Worm (Caenorhabditis elegans) whole organism, young adult: Measurements from ENCODE around the gene sri-30.
A peak's percentile ranks its signal among the peaks of the same experiment; 100 is the strongest.

ENCODE experiments used
- B0336.3 ChIP-seq: fragments of 200-800 bp; sonication (Bioruptor generic); IDR thresholded peaks from 2 replicates; pipeline ENCODE4 v1.3.6; 2022; ENCODE audit warnings: missing genetic modification characterization, missing compliant biosample characterization
- C06A6.2 ChIP-seq: fragments of 200-800 bp; sonication (Bioruptor generic); conservative IDR thresholded peaks from 2 replicates; pipeline ENCODE4 v1.3.6; 2022; ENCODE audit warnings: missing genetic modification characterization, missing compliant biosample characterization
- D2030.7 ChIP-seq: fragments of 200-800 bp; sonication (Bioruptor generic); IDR thresholded peaks from 2 replicates; pipeline ENCODE4 v1.3.6; 2022; ENCODE audit warnings: missing genetic modification reagents, missing genetic modification characterization, missing compliant biosample characterization
- F22D6.2 ChIP-seq: sonication (generic microtip); optimal IDR thresholded peaks from 2 replicates; lab custom pipeline; 2016; ENCODE audit warnings: mild to moderate bottlenecking, missing genetic modification characterization, missing compliant biosample characterization
- F33H1.4 ChIP-seq: fragments of 200-800 bp; sonication (Bioruptor generic); IDR thresholded peaks from 2 replicates; pipeline ENCODE4 v1.3.6; 2022; ENCODE audit warnings: missing genetic modification reagents, missing genetic modification characterization, missing compliant biosample characterization
- F37B4.10 ChIP-seq: fragments of 200-800 bp; sonication (Bioruptor generic); IDR thresholded peaks from 2 replicates; pipeline ENCODE4 v1.3.6; 2022; ENCODE audit warnings: missing genetic modification characterization, missing compliant biosample characterization
- F57A8.1 ChIP-seq: fragments of 200-800 bp; sonication (Bioruptor generic); optimal IDR thresholded peaks from 2 replicates; lab custom pipeline; 2018; ENCODE audit warnings: mild to moderate bottlenecking, missing genetic modification characterization, moderate library complexity, missing compliant biosample characterization
- F57C9.4 ChIP-seq: sonication (generic microtip); optimal IDR thresholded peaks from 2 replicates; lab custom pipeline; 2017; ENCODE audit warnings: mild to moderate bottlenecking, missing genetic modification characterization, missing compliant biosample characterization
- K11D2.4 ChIP-seq: fragments of 200-800 bp; sonication (Bioruptor generic); IDR thresholded peaks from 2 replicates; pipeline ENCODE4 v1.3.6; 2022; ENCODE audit warnings: missing genetic modification reagents, missing genetic modification characterization, missing compliant biosample characterization
- K12H6.12 ChIP-seq: fragments of 200-800 bp; sonication (Bioruptor generic); optimal IDR thresholded peaks from 2 replicates; lab custom pipeline; 2018; ENCODE audit warnings: mild to moderate bottlenecking, missing genetic modification characterization, missing compliant biosample characterization
- T07F8.4 ChIP-seq: sonication (generic microtip); optimal IDR thresholded peaks from 2 replicates; lab custom pipeline; 2016; ENCODE audit warnings: mild to moderate bottlenecking, missing genetic modification characterization, moderate library complexity, missing compliant biosample characterization
- Y53F4B.3 ChIP-seq: fragments of 200-800 bp; sonication (Bioruptor generic); IDR thresholded peaks from 2 replicates; pipeline ENCODE4 v1.3.6; 2022; ENCODE audit warnings: missing genetic modification reagents, missing genetic modification characterization, missing compliant biosample characterization
- Y53G8AR.9 ChIP-seq: fragments of 200-800 bp; sonication (Bioruptor generic); conservative IDR thresholded peaks from 2 replicates; pipeline ENCODE4 v1.3.6; 2022; ENCODE audit warnings: missing genetic modification reagents, missing genetic modification characterization, missing compliant biosample characterization
- Y67H2A.10 ChIP-seq: fragments of 200-800 bp; sonication (Bioruptor generic); conservative IDR thresholded peaks from 2 replicates; pipeline ENCODE4 v1.3.6; 2022; ENCODE audit warnings: missing genetic modification reagents, missing genetic modification characterization, missing compliant biosample characterization
- aptf-2 ChIP-seq: fragments of 200-800 bp; sonication (Bioruptor generic); conservative IDR thresholded peaks from 2 replicates; pipeline ENCODE4 v1.3.6; 2022; ENCODE audit warnings: missing genetic modification reagents, missing genetic modification characterization, missing compliant biosample characterization
- atf-7 ChIP-seq: sonication (generic microtip); optimal IDR thresholded peaks from 2 replicates; lab custom pipeline; 2017; ENCODE audit warnings: mild to moderate bottlenecking, missing genetic modification characterization, missing compliant biosample characterization
- athp-1 ChIP-seq: sonication (generic microtip); optimal IDR thresholded peaks from 2 replicates; lab custom pipeline; 2017; ENCODE audit warnings: mild to moderate bottlenecking, missing genetic modification characterization, missing compliant biosample characterization
- attf-3 ChIP-seq: fragments of 200-800 bp; sonication (Bioruptor generic); conservative IDR thresholded peaks from 2 replicates; pipeline ENCODE4 v1.3.6; 2022; ENCODE audit warnings: missing genetic modification reagents, missing genetic modification characterization, missing compliant biosample characterization
- attf-5 ChIP-seq: fragments of 200-800 bp; sonication (Bioruptor generic); optimal IDR thresholded peaks from 2 replicates; lab custom pipeline; 2018; ENCODE audit warnings: mild to moderate bottlenecking, missing genetic modification characterization, missing compliant biosample characterization
- attf-6 ChIP-seq: fragments of 200-800 bp; sonication (Bioruptor generic); IDR thresholded peaks from 2 replicates; pipeline ENCODE4 v1.3.6; 2022; ENCODE audit warnings: missing genetic modification reagents, missing genetic modification characterization, missing compliant biosample characterization
- bed-1 ChIP-seq: fragments of 200-800 bp; sonication (Bioruptor generic); IDR thresholded peaks from 2 replicates; pipeline ENCODE4 v1.3.6; 2022; ENCODE audit warnings: missing genetic modification reagents, missing genetic modification characterization, missing compliant biosample characterization
- ccch-3 ChIP-seq: fragments of 200-800 bp; sonication (Bioruptor generic); optimal IDR thresholded peaks from 2 replicates; lab custom pipeline; 2018; ENCODE audit warnings: mild to moderate bottlenecking, missing genetic modification characterization, missing compliant biosample characterization
- ceh-100 ChIP-seq: fragments of 200-800 bp; sonication (Bioruptor generic); IDR thresholded peaks from 2 replicates; pipeline ENCODE4 v1.3.6; 2022; ENCODE audit warnings: missing genetic modification reagents, missing genetic modification characterization, missing compliant biosample characterization
- ceh-27 ChIP-seq: fragments of 200-800 bp; sonication (Bioruptor generic); optimal IDR thresholded peaks from 2 replicates; lab custom pipeline; 2018; ENCODE audit warnings: mild to moderate bottlenecking, missing genetic modification characterization, moderate library complexity, missing compliant biosample characterization
- ceh-40 ChIP-seq: fragments of 200-800 bp; sonication (Bioruptor generic); IDR thresholded peaks from 2 replicates; pipeline ENCODE4 v1.3.6; 2022; ENCODE audit warnings: missing genetic modification characterization, missing compliant biosample characterization
- ceh-79 ChIP-seq: sonication (generic microtip); optimal IDR thresholded peaks from 2 replicates; lab custom pipeline; 2017; ENCODE audit warnings: mild to moderate bottlenecking, missing genetic modification characterization, missing compliant biosample characterization
- ceh-91 ChIP-seq: fragments of 200-800 bp; sonication (Bioruptor generic); IDR thresholded peaks from 2 replicates; pipeline ENCODE4 v1.3.6; 2022; ENCODE audit warnings: missing genetic modification reagents, missing genetic modification characterization, missing compliant biosample characterization
- dpl-1 ChIP-seq: fragments of 150-350 bp; optimal IDR thresholded peaks from 2 replicates; lab custom pipeline; 2014; ENCODE audit warnings: missing biosample characterization, missing genetic modification reagents, missing genetic modification characterization
- fkh-3 ChIP-seq: sonication (generic microtip); optimal IDR thresholded peaks from 2 replicates; lab custom pipeline; 2016; ENCODE audit warnings: mild to moderate bottlenecking, missing genetic modification characterization, missing compliant biosample characterization
- him-1 ChIP-seq: sonication (generic microtip); optimal IDR thresholded peaks from 2 replicates; lab custom pipeline; 2016; ENCODE audit warnings: missing genotype, missing genetic modification reagents, missing genetic modification characterization, missing compliant biosample characterization
- hmg-1.2 ChIP-seq: fragments of 200-800 bp; sonication (Bioruptor generic); IDR thresholded peaks from 2 replicates; pipeline ENCODE4 v1.3.6; 2022; ENCODE audit warnings: missing genetic modification reagents, missing genetic modification characterization, missing compliant biosample characterization
- let-526 ChIP-seq: fragments of 200-800 bp; sonication (Bioruptor generic); IDR thresholded peaks from 2 replicates; pipeline ENCODE4 v1.3.6; 2022; ENCODE audit warnings: missing genetic modification reagents, missing genetic modification characterization, missing compliant biosample characterization
- lin-40 ChIP-seq: sonication (generic microtip); optimal IDR thresholded peaks from 2 replicates; lab custom pipeline; 2016; ENCODE audit warnings: missing genetic modification characterization, mild to moderate bottlenecking, missing compliant biosample characterization, missing genotype, missing genetic modification reagents
- lin-54 ChIP-seq: fragments of 200-800 bp; sonication (Bioruptor generic); optimal IDR thresholded peaks from 2 replicates; lab custom pipeline; 2018; ENCODE audit warnings: mild to moderate bottlenecking, missing genetic modification characterization, missing compliant biosample characterization
- lsl-1 ChIP-seq: fragments of 200-800 bp; sonication (Bioruptor generic); optimal IDR thresholded peaks from 2 replicates; lab custom pipeline; 2018; ENCODE audit warnings: mild to moderate bottlenecking, missing genetic modification characterization, moderate library complexity, missing compliant biosample characterization
- madf-10 ChIP-seq: sonication (generic microtip); optimal IDR thresholded peaks from 2 replicates; lab custom pipeline; 2016; ENCODE audit warnings: mild to moderate bottlenecking, missing genetic modification characterization, missing compliant biosample characterization
- madf-3 ChIP-seq: fragments of 200-800 bp; sonication (Bioruptor generic); IDR thresholded peaks from 2 replicates; pipeline ENCODE4 v1.3.6; 2022; ENCODE audit warnings: missing genetic modification reagents, missing genetic modification characterization, missing compliant biosample characterization
- mxl-1 ChIP-seq: sonication (generic microtip); optimal IDR thresholded peaks from 2 replicates; lab custom pipeline; 2016; ENCODE audit warnings: missing genetic modification characterization, missing compliant biosample characterization
- nfya-2 ChIP-seq: fragments of 200-800 bp; sonication (Bioruptor generic); IDR thresholded peaks from 2 replicates; pipeline ENCODE4 v1.3.6; 2022; ENCODE audit warnings: missing genetic modification reagents, missing genetic modification characterization, missing compliant biosample characterization
- nhr-179 ChIP-seq: sonication (generic microtip); optimal IDR thresholded peaks from 2 replicates; lab custom pipeline; 2016; ENCODE audit warnings: mild to moderate bottlenecking, missing genetic modification characterization, missing compliant biosample characterization
- rcor-1 ChIP-seq: fragments of 200-800 bp; sonication (Bioruptor generic); IDR thresholded peaks from 2 replicates; pipeline ENCODE4 v1.3.6; 2022; ENCODE audit warnings: missing genetic modification reagents, missing genetic modification characterization, missing compliant biosample characterization
- rpc-1 ChIP-seq, 2 experiments: fragments of 150-350 bp in 1 of 2; sonication (generic microtip) in 1 of 2; optimal IDR thresholded peaks; 2 replicates each; lab custom pipeline; 2014 to 2018; ENCODE audit warnings: missing biosample characterization in 1 of 2, missing genetic modification characterization in 1 of 2, missing genetic modification reagents in 1 of 2, missing genotype in 1 of 2
- snpc-1.1 ChIP-seq: sonication (generic microtip); optimal IDR thresholded peaks from 2 replicates; lab custom pipeline; 2017; ENCODE audit warnings: missing genetic modification characterization, mild to moderate bottlenecking, missing compliant biosample characterization, antibody characterized with exemption, moderate library complexity, missing genotype, missing genetic modification reagents; ENCODE audit not compliant: insufficient read depth
- snpc-1.3 ChIP-seq: sonication (generic microtip); optimal IDR thresholded peaks from 2 replicates; lab custom pipeline; 2017; ENCODE audit warnings: missing genetic modification characterization, mild to moderate bottlenecking, missing compliant biosample characterization, antibody characterized with exemption, moderate library complexity, missing genotype, missing genetic modification reagents; ENCODE audit not compliant: insufficient read depth
- snpc-3.4 ChIP-seq: sonication (generic microtip); optimal IDR thresholded peaks from 2 replicates; lab custom pipeline; 2017; ENCODE audit warnings: missing genetic modification characterization, mild to moderate bottlenecking, missing compliant biosample characterization, antibody characterized with exemption, moderate library complexity, missing genotype, missing genetic modification reagents
- tbp1 ChIP-seq: fragments of 200-800 bp; sonication (Bioruptor generic); optimal IDR thresholded peaks from 2 replicates; lab custom pipeline; 2018; ENCODE audit warnings: mild to moderate bottlenecking, missing genetic modification characterization, missing compliant biosample characterization
- zim-3 ChIP-seq: sonication (generic microtip); optimal IDR thresholded peaks from 2 replicates; lab custom pipeline; 2017; ENCODE audit warnings: mild to moderate bottlenecking, missing genetic modification characterization, moderate library complexity, missing compliant biosample characterization
- ztf-25 ChIP-seq: fragments of 200-800 bp; sonication (Bioruptor generic); IDR thresholded peaks from 2 replicates; pipeline ENCODE4 v1.3.6; 2022; ENCODE audit warnings: missing genetic modification reagents, missing genetic modification characterization, missing compliant biosample characterization
- ztf-28 ChIP-seq: fragments of 200-800 bp; sonication (Bioruptor generic); IDR thresholded peaks from 2 replicates; pipeline ENCODE4 v1.3.6; 2022; ENCODE audit warnings: missing genetic modification reagents, missing genetic modification characterization, missing compliant biosample characterization

sri-30 gene

DNA sequence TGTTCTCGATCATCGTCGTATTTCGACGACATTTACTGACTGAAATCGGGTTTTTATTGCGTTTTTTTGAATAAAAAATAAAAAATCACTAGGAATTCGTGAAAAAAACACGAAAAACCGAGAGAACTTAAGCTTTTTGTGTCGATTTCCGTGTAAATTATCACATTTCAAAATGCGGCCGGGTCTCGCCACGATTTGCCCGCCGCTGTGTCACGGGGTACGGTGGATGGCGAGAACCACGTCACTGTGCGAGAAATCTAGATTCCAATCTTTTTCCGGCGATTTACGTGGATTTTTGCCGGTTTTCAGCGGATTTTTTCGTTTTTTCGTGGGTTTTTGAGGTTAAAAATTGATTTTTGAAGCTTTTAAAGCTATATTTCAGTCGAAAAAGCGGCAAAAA lies 30.9 kb downstream of the sri-30 start, which contains the start of gene Y25C1A.8 (continued):
- TF ChIP-seq Y53G8AR.9 (GFP tag; lab: Robert Waterston, UW) (peak; percentile 93), let-526 (GFP tag; lab: Robert Waterston, UW) (no peak), snpc-3.4 (tag; lab: Kevin White, UChicago) (peak; percentile 59), madf-10 (tag; lab: Kevin White, UChicago) (peak; percentile 51), attf-5 (GFP tag; lab: Kevin White, UChicago) (peak; percentile 83), ztf-28 (GFP tag; lab: Robert Waterston, UW) (peak; percentile 56; the same call in 1 of the 2 replicates), lin-40 (peak; percentile 94), ceh-40 (no peak), tbp1 (GFP tag; lab: Kevin White, UChicago) (peak; percentile 71), K12H6.12 (tag; lab: Kevin White, UChicago) (peak; percentile 70), madf-3 (GFP tag; lab: Robert Waterston, UW) (no peak), athp-1 (tag; lab: Kevin White, UChicago) (peak; percentile 62), aptf-2 (GFP tag; lab: Robert Waterston, UW) (no peak), lsl-1 (peak; percentile 97), him-1 (tag; lab: Kevin White, UChicago) (peak; percentile 30), F57A8.1 (GFP tag; lab: Kevin White, UChicago) (no peak), F57C9.4 (peak; percentile 67), B0336.3 (peak; percentile 96), rpc-1 (optimal IDR thresholded peaks at IDR 0.05; lab: Kevin White, UChicago) (peak; percentile 24), rpc-1 (tag; optimal IDR thresholded peaks at IDR 0.05; lab: Kevin White, UChicago) (no peak), ccch-3 (GFP tag; lab: Kevin White, UChicago) (no peak), F22D6.2 (tag; lab: Kevin White, UChicago) (peak; percentile 70), atf-7 (tag; lab: Kevin White, UChicago) (peak; percentile 97), ceh-100 (GFP tag; lab: Robert Waterston, UW) (peak; percentile 83), ceh-79 (tag; lab: Kevin White, UChicago) (peak; percentile 9), F33H1.4 (peak; percentile 100), D2030.7 (GFP tag; lab: Robert Waterston, UW) (peak; percentile 75; the same call in 1 of the 2 replicates), ztf-25 (GFP tag; lab: Robert Waterston, UW) (no peak), ceh-27 (GFP tag; lab: Kevin White, UChicago) (no peak), rcor-1 (GFP tag; lab: Robert Waterston, UW) (no peak; the same call in 1 of the 2 replicates), mxl-1 (tag; lab: Kevin White, UChicago) (peak; percentile 15), K11D2.4 (GFP tag; lab: Robert Waterston, UW) (no peak; the same call in 1 of the 2 replicates), hmg-1.2 (GFP tag; lab: Robert Waterston, UW) (peak; percentile 75), attf-3 (GFP tag; lab: Robert Waterston, UW) (no peak), Y53F4B.3 (GFP tag; lab: Robert Waterston, UW) (no peak), fkh-3 (tag; lab: Kevin White, UChicago) (no peak), nhr-179 (tag; lab: Kevin White, UChicago) (no peak), C06A6.2 (GFP tag; lab: Robert Waterston, UW) (peak; percentile 60; the same call in 1 of the 2 replicates), attf-6 (GFP tag; lab: Robert Waterston, UW) (no peak), T07F8.4 (tag; lab: Kevin White, UChicago) (no peak), lin-54 (GFP tag; lab: Kevin White, UChicago) (peak; percentile 90), Y67H2A.10 (GFP tag; lab: Robert Waterston, UW) (no peak), zim-3 (tag; lab: Kevin White, UChicago) (peak; percentile 53), dpl-1 (peak; percentile 37), snpc-1.3 (tag; lab: Kevin White, UChicago) (peak; percentile 51), nfya-2 (GFP tag; lab: Robert Waterston, UW) (no peak), bed-1 (GFP tag; lab: Robert Waterston, UW) (no peak), F37B4.10 (no peak), ceh-91 (GFP tag; lab: Robert Waterston, UW) (peak; percentile 63; the same call in 1 of the 2 replicates), snpc-1.1 (tag; lab: Kevin White, UChicago) (no peak)
